Worm (Caenorhabditis elegans) whole organism, L3 larva: ENCODE data around the gene gad-3.

Experiments used
- R02D3.7 ChIP-seq: fragments of 150-350 bp; optimal IDR thresholded peaks from 2 replicates; lab custom pipeline; 2014; ENCODE audit warnings: missing biosample characterization, missing genetic modification characterization
- ZK546.5 ChIP-seq: sonication (generic microtip); optimal IDR thresholded peaks from 2 replicates; lab custom pipeline; 2017; ENCODE audit warnings: missing biosample characterization, missing genetic modification characterization
- aly-2 ChIP-seq: fragments of 150-350 bp; optimal IDR thresholded peaks from 2 replicates; lab custom pipeline; 2014; ENCODE audit warnings: missing biosample characterization, missing genetic modification characterization
- ceh-16 ChIP-seq: sonication (generic microtip); optimal IDR thresholded peaks from 2 replicates; lab custom pipeline; 2017; ENCODE audit warnings: missing biosample characterization, missing genetic modification characterization
- ceh-82 ChIP-seq: fragments of 150-350 bp; optimal IDR thresholded peaks from 2 replicates; lab custom pipeline; 2014; ENCODE audit warnings: missing biosample characterization, missing genetic modification characterization
- daf-12 ChIP-seq: fragments of 150-350 bp; optimal IDR thresholded peaks from 2 replicates; lab custom pipeline; 2014; ENCODE audit warnings: missing biosample characterization, missing genetic modification reagents, missing genetic modification characterization
- egl-27 ChIP-seq: sonication (generic microtip); optimal IDR thresholded peaks from 4 replicates; lab custom pipeline; 2017; ENCODE audit warnings: missing biosample characterization, missing genetic modification reagents, missing genetic modification characterization
- egl-5 ChIP-seq: fragments of 150-350 bp; optimal IDR thresholded peaks from 2 replicates; lab custom pipeline; 2017; ENCODE audit warnings: missing biosample characterization, missing genetic modification reagents, missing genetic modification characterization, inconsistent platforms
- elt-2 ChIP-seq: sonication (generic microtip); optimal IDR thresholded peaks from 2 replicates; lab custom pipeline; 2016; ENCODE audit warnings: missing genetic modification reagents, mild to moderate bottlenecking, missing genetic modification characterization, missing compliant biosample characterization
- eor-1 ChIP-seq, 2 experiments: fragments of 150-350 bp; optimal IDR thresholded peaks; 2 replicates each; lab custom pipeline; 2014 to 2018; ENCODE audit warnings: missing biosample characterization in 2 of 2, missing genetic modification characterization in 2 of 2
- fkh-2 ChIP-seq: fragments of 150-350 bp; optimal IDR thresholded peaks from 2 replicates; lab custom pipeline; 2014; ENCODE audit warnings: missing biosample characterization, missing genetic modification reagents, missing genetic modification characterization
- fos-1 ChIP-seq: fragments of 150-350 bp; optimal IDR thresholded peaks from 2 replicates; lab custom pipeline; 2014; ENCODE audit warnings: missing biosample characterization, missing genetic modification characterization
- hmg-11 ChIP-seq: sonication (generic microtip); optimal IDR thresholded peaks from 2 replicates; lab custom pipeline; 2016; ENCODE audit warnings: missing genetic modification characterization, missing compliant biosample characterization
- jun-1 ChIP-seq: fragments of 150-350 bp; optimal IDR thresholded peaks from 2 replicates; lab custom pipeline; 2014; ENCODE audit warnings: missing biosample characterization, missing genetic modification reagents, missing genetic modification characterization
- lin-15B ChIP-seq: fragments of 150-350 bp; optimal IDR thresholded peaks from 2 replicates; lab custom pipeline; 2014; ENCODE audit warnings: missing biosample characterization, missing genetic modification characterization
- lin-39 ChIP-seq: fragments of 150-350 bp; optimal IDR thresholded peaks from 2 replicates; lab custom pipeline; 2018; ENCODE audit warnings: missing biosample characterization, missing genetic modification reagents, missing genetic modification characterization
- lsy-12 ChIP-seq: sonication (generic microtip); optimal IDR thresholded peaks from 2 replicates; lab custom pipeline; 2016; ENCODE audit warnings: mild to moderate bottlenecking, missing genetic modification characterization, missing compliant biosample characterization
- mdl-1 ChIP-seq: fragments of 150-350 bp; optimal IDR thresholded peaks from 2 replicates; lab custom pipeline; 2014; ENCODE audit warnings: missing biosample characterization, missing genetic modification characterization
- mml-1 ChIP-seq: fragments of 150-350 bp; sonication (generic microtip); optimal IDR thresholded peaks from 3 replicates; lab custom pipeline; 2014; ENCODE audit warnings: missing biosample characterization, missing genetic modification characterization
- nfya-1 ChIP-seq: sonication (generic microtip); optimal IDR thresholded peaks from 2 replicates; lab custom pipeline; 2017; ENCODE audit warnings: missing genetic modification characterization, mild to moderate bottlenecking, missing compliant biosample characterization, antibody characterized with exemption, moderate library complexity; ENCODE audit not compliant: insufficient read depth
- nhr-11 ChIP-seq: fragments of 150-350 bp; optimal IDR thresholded peaks from 2 replicates; lab custom pipeline; 2014; ENCODE audit warnings: missing biosample characterization, missing genetic modification characterization
- nhr-12 ChIP-seq: fragments of 150-350 bp; optimal IDR thresholded peaks from 2 replicates; lab custom pipeline; 2014; ENCODE audit warnings: missing biosample characterization, missing genetic modification characterization
- nhr-23 ChIP-seq: fragments of 150-350 bp; optimal IDR thresholded peaks from 2 replicates; lab custom pipeline; 2014; ENCODE audit warnings: missing biosample characterization, missing genetic modification reagents, missing genetic modification characterization
- nhr-25 ChIP-seq: sonication (generic microtip); optimal IDR thresholded peaks from 2 replicates; lab custom pipeline; 2017; ENCODE audit warnings: missing biosample characterization, missing genetic modification characterization
- nhr-43 ChIP-seq: sonication (generic microtip); optimal IDR thresholded peaks from 2 replicates; lab custom pipeline; 2016; ENCODE audit warnings: mild to moderate bottlenecking, missing genetic modification characterization, missing compliant biosample characterization; ENCODE audit not compliant: poor library complexity, severe bottlenecking
- nhr-67 ChIP-seq: fragments of 150-350 bp; optimal IDR thresholded peaks from 2 replicates; lab custom pipeline; 2014; ENCODE audit warnings: missing biosample characterization, missing genetic modification characterization
- nhr-76 ChIP-seq: fragments of 150-350 bp; sonication (generic microtip); optimal IDR thresholded peaks from 5 replicates; lab custom pipeline; 2014; ENCODE audit warnings: missing biosample characterization, missing genetic modification characterization
- nhr-77 ChIP-seq: fragments of 150-350 bp; optimal IDR thresholded peaks from 2 replicates; lab custom pipeline; 2014; ENCODE audit warnings: missing biosample characterization, missing genetic modification characterization
- pha-4 ChIP-seq: fragments of 150-350 bp; optimal IDR thresholded peaks from 2 replicates; lab custom pipeline; 2014; ENCODE audit warnings: missing biosample characterization, missing genetic modification reagents, missing genetic modification characterization
- pqm-1 ChIP-seq: fragments of 150-350 bp; optimal IDR thresholded peaks from 2 replicates; lab custom pipeline; 2017; ENCODE audit warnings: missing biosample characterization, missing genetic modification characterization, inconsistent platforms
- sea-2 ChIP-seq: fragments of 150-350 bp; sonication (generic microtip); optimal IDR thresholded peaks from 4 replicates; lab custom pipeline; 2014; ENCODE audit warnings: missing biosample characterization, missing genetic modification reagents, missing genetic modification characterization
- skn-1 ChIP-seq: fragments of 150-350 bp; optimal IDR thresholded peaks from 2 replicates; lab custom pipeline; 2014; ENCODE audit warnings: missing biosample characterization, missing genetic modification characterization
- snpc-4 ChIP-seq: fragments of 150-350 bp; optimal IDR thresholded peaks from 2 replicates; lab custom pipeline; 2014; ENCODE audit warnings: missing biosample characterization, missing genetic modification characterization
- tbx-2 ChIP-seq: sonication (generic microtip); optimal IDR thresholded peaks from 2 replicates; lab custom pipeline; 2016; ENCODE audit warnings: mild to moderate bottlenecking, missing genetic modification characterization, missing compliant biosample characterization
- unc-62 ChIP-seq: fragments of 150-350 bp; sonication (generic microtip); optimal IDR thresholded peaks from 4 replicates; lab custom pipeline; 2014; ENCODE audit warnings: missing biosample characterization, missing genetic modification reagents, missing genetic modification characterization
- ztf-11 ChIP-seq: fragments of 150-350 bp; optimal IDR thresholded peaks from 2 replicates; lab custom pipeline; 2014; ENCODE audit warnings: missing biosample characterization, missing genetic modification characterization
- ztf-4 ChIP-seq: fragments of 150-350 bp; optimal IDR thresholded peaks from 2 replicates; lab custom pipeline; 2014; ENCODE audit warnings: missing biosample characterization, missing genetic modification characterization

Gene gad-3

ce11 chrV:9137618-9138017, 35.2 kb downstream of the gad-3 start, which contains the start of gene pitr-2:
pitr-2 (minus strand) TSS chrV:9137718.
- no peak for TF ChIP-seq R02D3.7 (tag; lab: Kevin White, UChicago)
- no peak for TF ChIP-seq nhr-12 (tag; lab: Kevin White, UChicago)
- TF ChIP-seq sea-2 (GFP tag; lab: Kevin White, UChicago) = no peak
- no peak for TF ChIP-seq daf-12 (tag; lab: Kevin White, UChicago)
- no peak for TF ChIP-seq pha-4
- TF ChIP-seq egl-27 (tag; lab: Kevin White, UChicago) = no peak
- no peak for TF ChIP-seq eor-1 (tag; optimal IDR thresholded peaks at IDR 0.05; lab: Kevin White, UChicago)
- TF ChIP-seq nhr-77 (tag; lab: Kevin White, UChicago) = no peak

ce11 chrV:9133950-9134349, 38.9 kb downstream of the gad-3 start, which contains the start of gene B0222.1:
B0222.1 (plus strand) TSS chrV:9134255.
- TF ChIP-seq nfya-1 (tag; lab: Kevin White, UChicago) = no peak
- no peak for TF ChIP-seq lin-39 (tag; lab: Kevin White, UChicago)
- no peak for TF ChIP-seq nhr-23
- TF ChIP-seq jun-1 (tag; lab: Kevin White, UChicago) = no peak
- TF ChIP-seq nhr-11 (tag; lab: Kevin White, UChicago) = peak; percentile 3
- no peak for TF ChIP-seq ztf-4
- no peak for TF ChIP-seq tbx-2 (tag; lab: Kevin White, UChicago)

ce11 chrV:9132043-9132442, 40.8 kb downstream of the gad-3 start, which contains the start of gene F21C10.1:
F21C10.1 (plus strand) TSS chrV:9132343.
- no peak for TF ChIP-seq ztf-4
- TF ChIP-seq fkh-2 (tag; lab: Kevin White, UChicago) = no peak
- TF ChIP-seq unc-62 (GFP tag; lab: Kevin White, UChicago) = no peak
- no peak for TF ChIP-seq egl-27 (tag; lab: Kevin White, UChicago)
- no peak for TF ChIP-seq nhr-12 (tag; lab: Kevin White, UChicago)
- no peak for TF ChIP-seq ceh-82
- no peak for TF ChIP-seq ceh-16 (tag; lab: Kevin White, UChicago)
- no peak for TF ChIP-seq nhr-11 (tag; lab: Kevin White, UChicago)
- TF ChIP-seq R02D3.7 (tag; lab: Kevin White, UChicago) = no peak
- no peak for TF ChIP-seq nhr-67 (tag; lab: Kevin White, UChicago)
- no peak for TF ChIP-seq skn-1 (tag; lab: Kevin White, UChicago)
- no peak for TF ChIP-seq nhr-25 (tag; lab: Kevin White, UChicago)
- TF ChIP-seq mdl-1 (tag; lab: Kevin White, UChicago) = no peak
- TF ChIP-seq sea-2 (GFP tag; lab: Kevin White, UChicago) = no peak
- no peak for TF ChIP-seq ZK546.5 (tag; lab: Kevin White, UChicago)
- TF ChIP-seq pqm-1 (tag; lab: Kevin White, UChicago) = no peak
- TF ChIP-seq eor-1 (tag; optimal IDR thresholded peaks at IDR 0.05; lab: Kevin White, UChicago) = no peak
- TF ChIP-seq ztf-11 (tag; lab: Kevin White, UChicago) = no peak
- TF ChIP-seq nhr-43 (tag; lab: Kevin White, UChicago) = no peak
- no peak for TF ChIP-seq lsy-12

DNA sequence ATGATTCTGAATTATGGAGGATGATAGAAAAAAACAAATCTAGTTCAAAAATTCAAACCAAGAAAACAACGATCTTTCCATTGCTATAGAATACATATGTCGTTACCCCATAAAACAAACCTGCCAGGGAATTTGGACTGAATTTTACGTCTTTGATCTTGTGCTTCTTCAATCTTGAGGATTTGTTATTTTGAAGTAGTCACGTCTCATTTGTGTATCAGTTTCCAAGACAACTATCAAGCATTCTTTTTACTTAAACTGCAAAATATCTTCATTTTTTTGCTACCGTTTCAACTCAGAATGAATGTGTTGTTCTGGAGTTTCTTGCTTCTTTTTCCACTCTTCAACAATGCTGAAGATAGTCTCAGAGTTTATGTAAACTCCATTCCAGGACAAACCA, 42.0 kb downstream of the gad-3 start, which contains the start of gene F21C10.19:
Gene F21C10.19 (plus strand): TSS at position 301 of the 400 bp plus-strand sequence.
- TF ChIP-seq R02D3.7 (tag; lab: Kevin White, UChicago) (no peak), egl-5 (no peak), elt-2 (tag; lab: Kevin White, UChicago) (no peak), aly-2 (tag; lab: Kevin White, UChicago) (no peak), egl-27 (tag; lab: Kevin White, UChicago) (no peak), lin-15B (tag; lab: Kevin White, UChicago) (no peak), nhr-43 (tag; lab: Kevin White, UChicago) (no peak), nhr-23 (no peak), pqm-1 (tag; lab: Kevin White, UChicago) (no peak), mml-1 (tag; lab: Kevin White, UChicago) (no peak), nhr-77 (tag; lab: Kevin White, UChicago) (no peak), snpc-4 (tag; lab: Kevin White, UChicago) (no peak), fos-1 (tag; lab: Kevin White, UChicago) (no peak), nhr-76 (tag; lab: Kevin White, UChicago) (no peak), hmg-11 (tag; lab: Kevin White, UChicago) (no peak)
